Fruit fly (Drosophila melanogaster): ENCODE results near the gene Cdep.

The Cdep gene

dm6 chr3R:4910365-4910810, at the start of gene Cdep:
TSS of gene Cdep (plus strand) at chr3R:4910552.
- TF ChIP-seq usp (GFP tag; optimal IDR thresholded peaks at IDR 0.05) (no peak), CG8478 (optimal IDR thresholded peaks at IDR 0.05) (no peak), EcR (GFP tag; optimal IDR thresholded peaks at IDR 0.05) (no peak), psq (optimal IDR thresholded peaks at IDR 0.05) (no peak), pan (optimal IDR thresholded peaks at IDR 0.05) (no peak), Dll (optimal IDR thresholded peaks at IDR 0.05) (no peak)

- TF ChIP-seq usp (GFP tag; optimal IDR thresholded peaks at IDR 0.05) (no peak), EcR (GFP tag; optimal IDR thresholded peaks at IDR 0.05) (no peak), Dll (optimal IDR thresholded peaks at IDR 0.05) (no peak), CG8478 (optimal IDR thresholded peaks at IDR 0.05) (no peak), psq (optimal IDR thresholded peaks at IDR 0.05) (no peak), pan (optimal IDR thresholded peaks at IDR 0.05) (no peak)
Measured at dm6 chr3R:4861144-4861543, 49.2 kb upstream of the Cdep start.

- TF ChIP-seq usp (GFP tag; optimal IDR thresholded peaks at IDR 0.05) (no peak), EcR (GFP tag; optimal IDR thresholded peaks at IDR 0.05) (no peak), CG8478 (optimal IDR thresholded peaks at IDR 0.05) (no peak), psq (optimal IDR thresholded peaks at IDR 0.05) (no peak), pan (optimal IDR thresholded peaks at IDR 0.05) (no peak), Dll (optimal IDR thresholded peaks at IDR 0.05) (no peak)
Measured at dm6 chr3R:4863825-4864224, 46.5 kb upstream of the Cdep start.

- no peak for TF ChIP-seq pan (optimal IDR thresholded peaks at IDR 0.05)
- TF ChIP-seq Dll (optimal IDR thresholded peaks at IDR 0.05): no peak
- TF ChIP-seq CG8478 (optimal IDR thresholded peaks at IDR 0.05): no peak
- TF ChIP-seq psq (optimal IDR thresholded peaks at IDR 0.05): no peak
- TF ChIP-seq usp (GFP tag; optimal IDR thresholded peaks at IDR 0.05): no peak
- no peak for TF ChIP-seq EcR (GFP tag; optimal IDR thresholded peaks at IDR 0.05)
Measured at dm6 chr3R:4864901-4865601, 45.3 kb upstream of the Cdep start.

dm6 chr3R:4866073-4866472, 44.3 kb upstream of the Cdep start:
- no peak for TF ChIP-seq usp (GFP tag; optimal IDR thresholded peaks at IDR 0.05)
- no peak for TF ChIP-seq pan (optimal IDR thresholded peaks at IDR 0.05)
- TF ChIP-seq CG8478 (optimal IDR thresholded peaks at IDR 0.05): no peak

dm6 chr3R:4866916-4867315, 43.4 kb upstream of the Cdep start:
- TF ChIP-seq CG8478 (optimal IDR thresholded peaks at IDR 0.05): no peak

dm6 chr3R:4868663-4869225, 41.6 kb upstream of the Cdep start:
- TF ChIP-seq EcR (GFP tag; optimal IDR thresholded peaks at IDR 0.05): no peak
- TF ChIP-seq usp (GFP tag; optimal IDR thresholded peaks at IDR 0.05): no peak
- TF ChIP-seq CG8478 (optimal IDR thresholded peaks at IDR 0.05): no peak
- no peak for TF ChIP-seq Dll (optimal IDR thresholded peaks at IDR 0.05)
- no peak for TF ChIP-seq psq (optimal IDR thresholded peaks at IDR 0.05)
- no peak for TF ChIP-seq pan (optimal IDR thresholded peaks at IDR 0.05)

dm6 chr3R:4873756-4874155, 36.6 kb upstream of the Cdep start:
- TF ChIP-seq pan (optimal IDR thresholded peaks at IDR 0.05) (no peak), CG8478 (optimal IDR thresholded peaks at IDR 0.05) (no peak), EcR (GFP tag; optimal IDR thresholded peaks at IDR 0.05) (no peak), Dll (optimal IDR thresholded peaks at IDR 0.05) (no peak), psq (optimal IDR thresholded peaks at IDR 0.05) (no peak), usp (GFP tag; optimal IDR thresholded peaks at IDR 0.05) (no peak)

dm6 chr3R:4878433-4878832, 31.9 kb upstream of the Cdep start, which contains the start of gene laf:
TSS of gene laf (minus strand) at chr3R:4878533.
- TF ChIP-seq usp (GFP tag; optimal IDR thresholded peaks at IDR 0.05) (no peak), EcR (GFP tag; optimal IDR thresholded peaks at IDR 0.05) (no peak), CG8478 (optimal IDR thresholded peaks at IDR 0.05) (no peak), pan (optimal IDR thresholded peaks at IDR 0.05) (no peak), Dll (optimal IDR thresholded peaks at IDR 0.05) (no peak), psq (optimal IDR thresholded peaks at IDR 0.05) (no peak)

- TF ChIP-seq CG8478 (optimal IDR thresholded peaks at IDR 0.05) (no peak), Dll (optimal IDR thresholded peaks at IDR 0.05) (no peak), usp (GFP tag; optimal IDR thresholded peaks at IDR 0.05) (no peak), pan (optimal IDR thresholded peaks at IDR 0.05) (no peak), EcR (GFP tag; optimal IDR thresholded peaks at IDR 0.05) (no peak)
Measured at dm6 chr3R:4883186-4883746, 27.1 kb upstream of the Cdep start.

dm6 chr3R:4883864-4884263, 26.5 kb upstream of the Cdep start:
- TF ChIP-seq pan (optimal IDR thresholded peaks at IDR 0.05) (no peak), psq (optimal IDR thresholded peaks at IDR 0.05) (no peak), EcR (GFP tag; optimal IDR thresholded peaks at IDR 0.05) (no peak), usp (GFP tag; optimal IDR thresholded peaks at IDR 0.05) (no peak), CG8478 (optimal IDR thresholded peaks at IDR 0.05) (no peak), Dll (optimal IDR thresholded peaks at IDR 0.05) (no peak)

- TF ChIP-seq CG8478 (optimal IDR thresholded peaks at IDR 0.05) (no peak), pan (optimal IDR thresholded peaks at IDR 0.05) (no peak), EcR (GFP tag; optimal IDR thresholded peaks at IDR 0.05) (no peak), usp (GFP tag; optimal IDR thresholded peaks at IDR 0.05) (no peak), Dll (optimal IDR thresholded peaks at IDR 0.05) (no peak), psq (optimal IDR thresholded peaks at IDR 0.05) (no peak)
Measured at dm6 chr3R:4886086-4886812, 24.1 kb upstream of the Cdep start.
